Worm (Caenorhabditis elegans) whole organism, L3 larva: ENCODE measurements around the gene C16C8.26.

Experiments used
- elt-2 ChIP-seq: sonication (generic microtip); optimal IDR thresholded peaks from 2 replicates; lab custom pipeline; 2016; ENCODE audit warnings: missing genetic modification reagents, mild to moderate bottlenecking, missing genetic modification characterization, missing compliant biosample characterization
- fkh-2 ChIP-seq: fragments of 150-350 bp; optimal IDR thresholded peaks from 2 replicates; lab custom pipeline; 2014; ENCODE audit warnings: missing biosample characterization, missing genetic modification reagents, missing genetic modification characterization
- mdl-1 ChIP-seq: fragments of 150-350 bp; optimal IDR thresholded peaks from 2 replicates; lab custom pipeline; 2014; ENCODE audit warnings: missing biosample characterization, missing genetic modification characterization
- nhr-11 ChIP-seq: fragments of 150-350 bp; optimal IDR thresholded peaks from 2 replicates; lab custom pipeline; 2014; ENCODE audit warnings: missing biosample characterization, missing genetic modification characterization
- nhr-12 ChIP-seq: fragments of 150-350 bp; optimal IDR thresholded peaks from 2 replicates; lab custom pipeline; 2014; ENCODE audit warnings: missing biosample characterization, missing genetic modification characterization
- nhr-237 ChIP-seq: fragments of 150-350 bp; optimal IDR thresholded peaks from 2 replicates; lab custom pipeline; 2014; ENCODE audit warnings: missing biosample characterization, missing genetic modification characterization
- nhr-25 ChIP-seq: sonication (generic microtip); optimal IDR thresholded peaks from 2 replicates; lab custom pipeline; 2017; ENCODE audit warnings: missing biosample characterization, missing genetic modification characterization
- sea-2 ChIP-seq: fragments of 150-350 bp; sonication (generic microtip); optimal IDR thresholded peaks from 4 replicates; lab custom pipeline; 2014; ENCODE audit warnings: missing biosample characterization, missing genetic modification reagents, missing genetic modification characterization
- ztf-11 ChIP-seq: fragments of 150-350 bp; optimal IDR thresholded peaks from 2 replicates; lab custom pipeline; 2014; ENCODE audit warnings: missing biosample characterization, missing genetic modification characterization

DNA sequence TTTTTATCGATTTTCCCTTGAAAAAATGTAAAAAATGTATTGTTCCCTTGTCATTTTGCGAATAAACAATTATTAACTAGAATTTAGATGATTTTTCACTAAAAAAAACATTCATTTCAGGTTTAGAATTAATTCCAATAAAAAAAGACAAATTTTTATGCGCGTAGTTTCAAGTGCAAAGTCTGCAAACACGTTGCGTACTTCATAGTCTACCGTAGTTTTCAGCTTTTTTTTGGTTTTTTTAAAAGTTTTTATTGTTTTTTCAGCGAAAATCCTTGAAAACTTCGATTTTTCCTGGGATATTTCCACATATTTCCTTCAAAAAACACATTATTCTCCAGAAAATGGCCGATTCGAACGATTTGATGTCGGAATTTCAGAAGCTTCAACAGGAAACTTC, 4.6 kb downstream of the C16C8.26 start, which contains the start of gene C16C8.11:
- TF ChIP-seq nhr-237 (tag; lab: Kevin White, UChicago) = no peak
- TF ChIP-seq elt-2 = no peak
- TF ChIP-seq sea-2 = no peak
- TF ChIP-seq nhr-25 (tag; lab: Kevin White, UChicago) = no peak
- no peak for TF ChIP-seq nhr-11 (tag; lab: Kevin White, UChicago)
- no peak for TF ChIP-seq fkh-2
- TF ChIP-seq mdl-1 (tag; lab: Kevin White, UChicago) = no peak
- no peak for TF ChIP-seq ztf-11 (tag; lab: Kevin White, UChicago)
- TF ChIP-seq nhr-12 = no peak
